Fruit fly (Drosophila melanogaster): ENCODE measurements around the gene yuri.

DNA sequence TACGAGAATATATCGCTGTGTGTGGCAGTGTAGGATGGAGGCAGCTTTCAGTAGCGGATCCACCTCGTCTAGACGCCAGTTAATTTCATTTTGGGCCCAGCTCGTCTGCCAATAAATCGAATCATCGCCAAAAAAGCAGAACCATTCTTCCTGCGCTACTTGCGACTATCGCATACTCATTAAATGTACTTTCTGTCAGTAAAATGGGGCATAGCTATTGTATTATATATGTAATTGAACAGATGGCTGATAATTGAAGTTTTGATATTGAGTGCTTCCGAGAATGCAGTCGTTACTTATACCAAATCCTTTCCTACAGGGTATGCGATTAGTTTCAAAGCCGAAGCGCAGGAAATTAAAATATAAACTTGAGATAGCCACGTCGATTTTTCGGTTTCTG lies 19.8 kb downstream of the yuri start:
- TF ChIP-seq CG9948 (tag; optimal IDR thresholded peaks at IDR 0.05) (no peak), CG8159 (tag; optimal IDR thresholded peaks at IDR 0.05) (no peak), EcR (GFP tag; optimal IDR thresholded peaks at IDR 0.05) (no peak), CG15710 (tag; optimal IDR thresholded peaks at IDR 0.05) (no peak)

Measured in whole organism, pupa.